Fruit fly (Drosophila melanogaster) whole organism, wandering third instar larva: ENCODE results near the gene Diap1.

Experiments
- CG32264 ChIP-seq: fragments of 200-800 bp; sonication (Bioruptor generic); optimal IDR thresholded peaks from 2 replicates; lab custom pipeline; 2016; ENCODE audit warnings: missing biosample characterization, missing genetic modification characterization
- CrebA ChIP-seq: fragments of 200-800 bp; sonication (Bioruptor generic); optimal IDR thresholded peaks from 2 replicates; lab custom pipeline; 2016; ENCODE audit warnings: missing biosample characterization, mild to moderate bottlenecking, missing genetic modification characterization, borderline replicate concordance
- HLH106 ChIP-seq: fragments of 200-800 bp; optimal IDR thresholded peaks from 3 replicates; lab custom pipeline; 2019; ENCODE audit warnings: missing biosample characterization, mild to moderate bottlenecking, missing genetic modification characterization, moderate library complexity
- Hnf4 ChIP-seq: fragments of 200-800 bp; sonication (Bioruptor generic); optimal IDR thresholded peaks from 2 replicates; lab custom pipeline; 2016; ENCODE audit warnings: missing biosample characterization, mild to moderate bottlenecking, missing genetic modification characterization
- Hr83 ChIP-seq: fragments of 200-300 bp; sonication (Bioruptor generic); optimal IDR thresholded peaks from 2 replicates; lab custom pipeline; 2016; ENCODE audit warnings: missing biosample characterization, mild to moderate bottlenecking, missing genetic modification characterization, moderate library complexity; ENCODE audit not compliant: poor library complexity, severe bottlenecking
- Jra ChIP-seq: sonication (Bioruptor generic); optimal IDR thresholded peaks from 2 replicates; lab custom pipeline; 2016; ENCODE audit warnings: missing biosample characterization, missing genetic modification characterization
- Myc ChIP-seq: fragments of >200 bp; optimal IDR thresholded peaks from 2 replicates; lab custom pipeline; 2017
- OdsH ChIP-seq: fragments of 200-800 bp; sonication (Bioruptor generic); optimal IDR thresholded peaks from 2 replicates; lab custom pipeline; 2016; ENCODE audit warnings: missing biosample characterization, mild to moderate bottlenecking, missing genetic modification characterization
- Rel ChIP-seq, 2 experiments: fragments of 200-800 bp; sonication (Bioruptor generic) in 1 of 2; optimal IDR thresholded peaks; 2 replicates in 1 of 2; 3 replicates in 1 of 2; lab custom pipeline; 2016 to 2019; ENCODE audit warnings: mild to moderate bottlenecking in 2 of 2, missing biosample characterization in 2 of 2, missing genetic modification characterization in 2 of 2, moderate library complexity in 1 of 2
- Sp1 ChIP-seq: fragments of 200-800 bp; sonication (Bioruptor generic); optimal IDR thresholded peaks from 3 replicates; lab custom pipeline; 2019; ENCODE audit warnings: missing biosample characterization, mild to moderate bottlenecking, missing genetic modification characterization, moderate library complexity
- Vsx2 ChIP-seq: fragments of 200-300, 225-300 bp; sonication (Bioruptor generic); optimal IDR thresholded peaks from 2 replicates; lab custom pipeline; 2018; ENCODE audit warnings: missing biosample characterization, missing genetic modification characterization; ENCODE audit not compliant: partially characterized antibody
- br ChIP-seq: fragments of 200-800 bp; sonication (Bioruptor generic); optimal IDR thresholded peaks from 2 replicates; lab custom pipeline; 2016; ENCODE audit warnings: missing biosample characterization, missing genetic modification characterization
- brk ChIP-seq: fragments of 200-800 bp; sonication (Bioruptor generic); optimal IDR thresholded peaks from 2 replicates; lab custom pipeline; 2016; ENCODE audit warnings: missing biosample characterization, mild to moderate bottlenecking, missing genetic modification characterization
- dl ChIP-seq, 2 experiments: fragments of 175-275, 200-275 bp in 1 of 2; fragments of 200-275 bp in 1 of 2; sonication (Bioruptor generic); optimal IDR thresholded peaks; lab custom pipeline; 2018; ENCODE audit warnings: mild to moderate bottlenecking in 2 of 2, missing biosample characterization in 2 of 2, missing genetic modification characterization in 2 of 2, moderate library complexity in 2 of 2; ENCODE audit not compliant: partially characterized antibody in 2 of 2, insufficient read depth in 1 of 2
- fru ChIP-seq: fragments of 200-800 bp; sonication (Bioruptor generic); optimal IDR thresholded peaks from 3 replicates; lab custom pipeline; 2016; ENCODE audit warnings: missing biosample characterization, mild to moderate bottlenecking, missing genetic modification characterization
- h ChIP-seq: fragments of 200-800 bp; sonication (Bioruptor generic); optimal IDR thresholded peaks from 3 replicates; lab custom pipeline; 2016; ENCODE audit warnings: missing biosample characterization, mild to moderate bottlenecking, missing genetic modification characterization
- jim ChIP-seq: fragments of 175-275, 200-325 bp; sonication (Bioruptor generic); optimal IDR thresholded peaks from 2 replicates; lab custom pipeline; 2016; ENCODE audit warnings: missing biosample characterization, mild to moderate bottlenecking, missing genetic modification characterization
- psq ChIP-seq: fragments of 200-800 bp; sonication (Bioruptor generic); optimal IDR thresholded peaks from 3 replicates; lab custom pipeline; 2017; ENCODE audit warnings: missing biosample characterization, mild to moderate bottlenecking, missing genetic modification characterization, moderate library complexity
- rgr ChIP-seq: fragments of 200-800 bp; sonication (Bioruptor generic); optimal IDR thresholded peaks from 3 replicates; lab custom pipeline; 2016; ENCODE audit warnings: missing biosample characterization, mild to moderate bottlenecking, missing genetic modification characterization
- sage ChIP-seq: fragments of 200-800 bp; sonication (Bioruptor generic); optimal IDR thresholded peaks from 2 replicates; lab custom pipeline; 2016; ENCODE audit warnings: missing biosample characterization, mild to moderate bottlenecking, missing genetic modification characterization
- sv ChIP-seq: fragments of 200-800 bp; sonication (Bioruptor generic); optimal IDR thresholded peaks from 3 replicates; lab custom pipeline; 2016; ENCODE audit warnings: missing biosample characterization, missing genetic modification characterization
- tai ChIP-seq: sonication (Bioruptor generic); optimal IDR thresholded peaks from 2 replicates; lab custom pipeline; 2016; ENCODE audit warnings: missing biosample characterization, missing genetic modification characterization
- usp ChIP-seq: fragments of >200 bp; optimal IDR thresholded peaks from 2 replicates; lab custom pipeline; 2017; ENCODE audit warnings: missing biosample characterization, missing genetic modification characterization
- woc ChIP-seq: sonication (Bioruptor generic); optimal IDR thresholded peaks from 2 replicates; lab custom pipeline; 2016; ENCODE audit warnings: missing biosample characterization, mild to moderate bottlenecking, missing genetic modification characterization

Gene Diap1

DNA sequence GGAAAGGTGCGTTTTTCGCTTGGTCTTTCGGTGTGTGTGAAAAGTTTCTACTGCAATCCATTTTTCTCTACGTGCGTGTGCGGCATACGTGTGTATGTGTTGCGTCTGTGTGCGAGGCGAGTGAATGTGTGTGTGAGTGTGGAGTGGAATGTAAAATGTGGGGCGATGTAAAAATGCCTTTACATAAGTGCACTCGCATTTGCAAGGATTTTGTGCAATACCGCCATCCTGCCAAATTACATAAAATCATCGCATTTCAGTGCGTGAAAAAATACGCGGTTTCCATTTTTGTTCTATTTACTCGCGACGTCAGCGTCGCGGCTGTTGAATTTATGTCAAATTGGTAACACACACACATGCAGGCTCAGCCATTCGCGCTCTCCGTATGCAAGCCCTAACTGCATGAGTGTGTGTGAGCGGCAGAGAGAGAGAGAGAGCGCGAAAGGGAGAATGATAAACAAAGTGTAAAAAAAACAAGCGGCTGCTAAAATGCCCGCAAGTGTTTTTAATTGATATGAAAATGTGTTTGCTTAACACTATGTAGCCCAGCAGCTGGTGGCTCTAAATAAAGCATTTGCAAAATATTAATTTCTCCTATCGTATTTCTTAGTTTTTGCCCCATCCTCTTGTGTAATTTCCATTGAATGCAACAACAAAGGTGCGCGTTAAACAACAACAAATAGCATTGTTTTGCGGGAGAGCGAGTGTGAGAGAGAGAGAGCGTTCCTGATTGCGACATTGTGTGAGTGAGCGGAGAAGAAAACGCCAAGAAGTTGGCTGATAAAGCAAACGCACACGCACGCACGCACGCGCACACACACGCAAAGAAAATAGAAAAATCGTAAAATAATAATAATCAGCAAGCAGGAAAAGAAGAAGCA, 1.6 kb upstream of the Diap1 start (continued):
- TF ChIP-seq CrebA (GFP tag; lab: Kevin White, UChicago), result peak; percentile 30
- no peak for TF ChIP-seq jim (GFP tag; lab: Kevin White, UChicago)
- peak; percentile 41 for TF ChIP-seq h (GFP tag; lab: Kevin White, UChicago)
- peak; percentile 1 for TF ChIP-seq fru (GFP tag; lab: Kevin White, UChicago)
- peak; percentile 15 for TF ChIP-seq psq (GFP tag; lab: Kevin White, UChicago)
- no peak for TF ChIP-seq usp (GFP tag; lab: Kevin White, UChicago)
- no peak for TF ChIP-seq Myc (lab: Kevin White, UChicago)
- TF ChIP-seq, all 38 proteins: peak for 16

DNA sequence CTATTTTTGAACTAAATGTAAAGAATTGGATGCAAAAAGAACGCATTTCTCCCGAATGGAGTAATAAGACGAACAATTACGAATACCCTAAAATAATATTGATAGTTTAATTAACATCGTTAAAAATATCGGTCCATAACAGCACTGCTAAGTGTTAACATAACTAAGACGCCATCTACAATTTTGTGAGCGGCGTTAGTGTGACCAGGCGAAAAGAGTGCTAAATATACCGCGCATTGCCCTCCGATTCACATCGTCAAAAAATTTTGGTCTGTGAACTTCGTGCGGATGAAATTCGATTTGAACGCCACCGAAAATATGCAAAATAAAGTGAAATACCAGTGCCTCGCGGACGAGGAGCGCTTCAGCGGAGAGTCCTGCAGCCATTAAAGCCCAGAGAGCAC, 887 bp upstream of the Diap1 start, which contains the start of gene Mbs:
Gene Mbs, plus strand, starts transcription at position 241 of the 404 bp plus-strand sequence.
- TF ChIP-seq CG32264 (GFP tag; lab: Kevin White, UChicago) (no peak), jim (GFP tag; lab: Kevin White, UChicago) (no peak), Hnf4 (peak; percentile 42), Rel (GFP tag; optimal IDR thresholded peaks at IDR 0.05; lab: Kevin White, UChicago) (no peak), Rel (tag; optimal IDR thresholded peaks at IDR 0.05; lab: Kevin White, UChicago) (peak; percentile 57), tai (GFP tag; lab: Kevin White, UChicago) (peak; percentile 32), Vsx2 (GFP tag; lab: Kevin White, UChicago) (peak; percentile 50), brk (GFP tag; lab: Kevin White, UChicago) (peak; percentile 37), HLH106 (tag; lab: Kevin White, UChicago) (peak; percentile 24), Sp1 (GFP tag; lab: Kevin White, UChicago) (peak; percentile 52), woc (GFP tag; lab: Kevin White, UChicago) (peak; percentile 42)

dm6 chr3L:16049955-16050886, 613 bp downstream of the Diap1 start:
- peak; percentile 22 for TF ChIP-seq Hnf4
- peak; percentile 32 for TF ChIP-seq sv (GFP tag; lab: Kevin White, UChicago)
- peak; percentile 58 for TF ChIP-seq h (GFP tag; lab: Kevin White, UChicago)
- peak; percentile 27 for TF ChIP-seq brk (GFP tag; lab: Kevin White, UChicago)
- TF ChIP-seq Sp1 (GFP tag; lab: Kevin White, UChicago), result peak; percentile 63
- TF ChIP-seq br (GFP tag; lab: Kevin White, UChicago), result peak; percentile 2
- peak; percentile 64 for TF ChIP-seq CrebA (GFP tag; lab: Kevin White, UChicago)
- no peak for TF ChIP-seq sage (GFP tag; lab: Kevin White, UChicago)
- TF ChIP-seq OdsH (GFP tag; lab: Kevin White, UChicago), result no peak
- peak; percentile 6 for TF ChIP-seq Hr83 (GFP tag; lab: Kevin White, UChicago)
- TF ChIP-seq Jra, result peak; percentile 38
- no peak for TF ChIP-seq HLH106 (tag; lab: Kevin White, UChicago)
- TF ChIP-seq Rel (GFP tag; optimal IDR thresholded peaks at IDR 0.05; lab: Kevin White, UChicago), result no peak
- peak; percentile 5 for TF ChIP-seq Rel (tag; optimal IDR thresholded peaks at IDR 0.05; lab: Kevin White, UChicago)
- TF ChIP-seq jim (GFP tag; lab: Kevin White, UChicago), result no peak

DNA sequence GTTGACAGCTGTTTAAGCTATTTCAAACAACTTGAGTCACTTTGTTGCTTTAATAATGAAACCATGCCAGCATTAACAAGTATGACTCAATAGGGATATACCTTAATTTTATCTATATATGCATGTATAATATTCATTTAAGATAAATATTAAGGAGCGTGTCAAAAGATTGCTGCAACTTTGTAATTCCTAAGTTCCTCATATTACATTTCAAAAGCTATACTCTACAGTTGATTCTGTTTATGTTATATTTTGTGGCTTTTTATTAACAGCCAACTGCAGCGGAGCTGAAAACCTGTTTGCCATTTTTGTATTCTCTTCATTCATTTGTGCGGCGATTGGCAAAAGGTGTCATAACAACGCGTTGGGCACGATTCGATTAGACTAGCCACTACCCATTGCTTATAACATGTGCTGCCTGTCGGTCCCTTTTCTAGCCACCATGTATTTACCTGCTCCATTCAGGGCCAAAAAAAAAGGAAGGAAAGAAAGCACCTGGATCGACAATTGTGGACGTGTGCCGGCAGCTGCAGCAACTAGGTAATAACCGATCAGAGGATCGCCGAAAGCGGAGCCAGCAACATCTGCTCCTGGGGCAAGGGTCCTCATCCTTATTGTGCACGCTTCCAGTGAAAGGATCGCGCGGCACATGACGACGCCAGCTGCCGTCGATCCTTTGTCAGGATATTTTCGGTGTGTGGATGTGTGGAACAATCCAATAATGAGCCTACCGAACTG, 1.9 kb downstream of the Diap1 start:
- TF ChIP-seq dl (GFP tag; optimal IDR thresholded peaks at IDR 0.05; lab: Kevin White, UChicago; ENCODE audit: insufficient read depth in 1 of 2, partially characterized antibody in 2 of 2) (peak in 1 of 2 experiments; percentile 14), Vsx2 (GFP tag; lab: Kevin White, UChicago) (no peak), sage (GFP tag; lab: Kevin White, UChicago) (peak; percentile 3), HLH106 (tag; lab: Kevin White, UChicago) (no peak), rgr (GFP tag; lab: Kevin White, UChicago) (peak; percentile 15), woc (GFP tag; lab: Kevin White, UChicago) (peak; percentile 1)
